Fruit fly (Drosophila melanogaster) S2 (cell line): ENCODE results near the gene pie.

Source experiments
- CG8478 ChIP-seq: fragments of >200 bp; optimal IDR thresholded peaks from 2 replicates; lab custom pipeline; 2018
- CTCF ChIP-seq, 2 experiments: fragments of >200 bp; optimal IDR thresholded peaks; 2 replicates each; lab custom pipeline; 2018

- no peak for TF ChIP-seq CG8478 (lab: Kevin White, UChicago)
- TF ChIP-seq CTCF (optimal IDR thresholded peaks at IDR 0.05; lab: Kevin White, UChicago): no peak
Measured at dm6 chr2L:10457191-10457899, 34.8 kb upstream of the pie start, which contains the start of the genes LManI and LManII.
